Worm (Caenorhabditis elegans) whole organism, young adult: ENCODE results near the gene tbcb-1.

Source experiments
- B0035.1 ChIP-seq: sonication (generic microtip); optimal IDR thresholded peaks from 2 replicates; lab custom pipeline; 2016; ENCODE audit warnings: missing genetic modification characterization, mild to moderate bottlenecking, missing compliant biosample characterization, missing genotype, missing genetic modification reagents
- C06A6.2 ChIP-seq: fragments of 200-800 bp; sonication (Bioruptor generic); conservative IDR thresholded peaks from 2 replicates; pipeline ENCODE4 v1.3.6; 2022; ENCODE audit warnings: missing genetic modification characterization, missing compliant biosample characterization
- F22D6.2 ChIP-seq: sonication (generic microtip); optimal IDR thresholded peaks from 2 replicates; lab custom pipeline; 2016; ENCODE audit warnings: mild to moderate bottlenecking, missing genetic modification characterization, missing compliant biosample characterization
- F23B12.7 ChIP-seq: sonication (generic microtip); optimal IDR thresholded peaks from 2 replicates; lab custom pipeline; 2017; ENCODE audit warnings: missing genetic modification characterization, mild to moderate bottlenecking, missing compliant biosample characterization, antibody characterized with exemption, moderate library complexity; ENCODE audit not compliant: insufficient read depth
- F52B5.7 ChIP-seq: sonication (generic microtip); optimal IDR thresholded peaks from 2 replicates; lab custom pipeline; 2016; ENCODE audit warnings: mild to moderate bottlenecking, missing genetic modification characterization, missing compliant biosample characterization
- F57A8.1 ChIP-seq: fragments of 200-800 bp; sonication (Bioruptor generic); optimal IDR thresholded peaks from 2 replicates; lab custom pipeline; 2018; ENCODE audit warnings: mild to moderate bottlenecking, missing genetic modification characterization, moderate library complexity, missing compliant biosample characterization
- F57C9.4 ChIP-seq: sonication (generic microtip); optimal IDR thresholded peaks from 2 replicates; lab custom pipeline; 2017; ENCODE audit warnings: mild to moderate bottlenecking, missing genetic modification characterization, missing compliant biosample characterization
- K11D2.4 ChIP-seq: fragments of 200-800 bp; sonication (Bioruptor generic); IDR thresholded peaks from 2 replicates; pipeline ENCODE4 v1.3.6; 2022; ENCODE audit warnings: missing genetic modification reagents, missing genetic modification characterization, missing compliant biosample characterization
- K12H6.12 ChIP-seq: fragments of 200-800 bp; sonication (Bioruptor generic); optimal IDR thresholded peaks from 2 replicates; lab custom pipeline; 2018; ENCODE audit warnings: mild to moderate bottlenecking, missing genetic modification characterization, missing compliant biosample characterization
- T26A5.8 ChIP-seq: sonication (generic microtip); optimal IDR thresholded peaks from 2 replicates; lab custom pipeline; 2016; ENCODE audit warnings: missing genetic modification characterization, missing compliant biosample characterization
- Y53G8AR.9 ChIP-seq: fragments of 200-800 bp; sonication (Bioruptor generic); conservative IDR thresholded peaks from 2 replicates; pipeline ENCODE4 v1.3.6; 2022; ENCODE audit warnings: missing genetic modification reagents, missing genetic modification characterization, missing compliant biosample characterization
- Y56A3A.18 ChIP-seq: fragments of 200-800 bp; sonication (Bioruptor generic); IDR thresholded peaks from 2 replicates; pipeline ENCODE4 v1.3.6; 2022; ENCODE audit warnings: missing genetic modification reagents, missing genetic modification characterization, missing compliant biosample characterization
- Y67H2A.10 ChIP-seq: fragments of 200-800 bp; sonication (Bioruptor generic); conservative IDR thresholded peaks from 2 replicates; pipeline ENCODE4 v1.3.6; 2022; ENCODE audit warnings: missing genetic modification reagents, missing genetic modification characterization, missing compliant biosample characterization
- Y95B8A.8 ChIP-seq: fragments of 200-800 bp; sonication (Bioruptor generic); IDR thresholded peaks from 2 replicates; pipeline ENCODE4 v1.3.6; 2022; ENCODE audit warnings: missing genetic modification reagents, missing genetic modification characterization, missing compliant biosample characterization
- ama-1 ChIP-seq, 3 experiments: fragments of 150-350 bp in 1 of 3; sonication (generic microtip) in 2 of 3; optimal IDR thresholded peaks; 2 replicates each; lab custom pipeline; 2014 to 2018; ENCODE audit warnings: missing biosample characterization in 2 of 3, missing genetic modification characterization in 2 of 3, missing genetic modification reagents in 2 of 3
- atf-7 ChIP-seq: sonication (generic microtip); optimal IDR thresholded peaks from 2 replicates; lab custom pipeline; 2017; ENCODE audit warnings: mild to moderate bottlenecking, missing genetic modification characterization, missing compliant biosample characterization
- bed-2 ChIP-seq: fragments of 200-800 bp; sonication (Bioruptor generic); IDR thresholded peaks from 2 replicates; pipeline ENCODE4 v1.3.6; 2022; ENCODE audit warnings: missing genetic modification reagents, missing genetic modification characterization, missing compliant biosample characterization
- ceh-27 ChIP-seq: fragments of 200-800 bp; sonication (Bioruptor generic); optimal IDR thresholded peaks from 2 replicates; lab custom pipeline; 2018; ENCODE audit warnings: mild to moderate bottlenecking, missing genetic modification characterization, moderate library complexity, missing compliant biosample characterization
- ceh-79 ChIP-seq: sonication (generic microtip); optimal IDR thresholded peaks from 2 replicates; lab custom pipeline; 2017; ENCODE audit warnings: mild to moderate bottlenecking, missing genetic modification characterization, missing compliant biosample characterization
- chd-7 ChIP-seq: sonication (generic microtip); optimal IDR thresholded peaks from 2 replicates; lab custom pipeline; 2016; ENCODE audit warnings: mild to moderate bottlenecking, missing genetic modification characterization, moderate library complexity, missing compliant biosample characterization
- die-1 ChIP-seq: sonication (generic microtip); optimal IDR thresholded peaks from 2 replicates; lab custom pipeline; 2016; ENCODE audit warnings: missing genotype, mild to moderate bottlenecking, missing genetic modification characterization, missing compliant biosample characterization
- efl-1 ChIP-seq: fragments of 150-350 bp; optimal IDR thresholded peaks from 2 replicates; lab custom pipeline; 2014; ENCODE audit warnings: missing biosample characterization, missing genetic modification reagents, missing genetic modification characterization
- egrh-3 ChIP-seq: fragments of 200-800 bp; sonication (Bioruptor generic); IDR thresholded peaks from 2 replicates; pipeline ENCODE4 v1.3.6; 2022; ENCODE audit warnings: missing genetic modification reagents, missing genetic modification characterization, missing compliant biosample characterization
- ekl-4 ChIP-seq: fragments of 200-800 bp; sonication (Bioruptor generic); IDR thresholded peaks from 2 replicates; pipeline ENCODE4 v1.3.6; 2022; ENCODE audit warnings: missing genetic modification reagents, missing genetic modification characterization, missing compliant biosample characterization
- fkh-3 ChIP-seq: sonication (generic microtip); optimal IDR thresholded peaks from 2 replicates; lab custom pipeline; 2016; ENCODE audit warnings: mild to moderate bottlenecking, missing genetic modification characterization, missing compliant biosample characterization
- hsf-1 ChIP-seq: fragments of 200-800 bp; sonication (Bioruptor generic); IDR thresholded peaks from 2 replicates; pipeline ENCODE4 v1.3.6; 2022; ENCODE audit warnings: missing genetic modification reagents, missing genetic modification characterization, missing compliant biosample characterization
- lir-1 ChIP-seq: fragments of 200-800 bp; sonication (Bioruptor generic); conservative IDR thresholded peaks from 2 replicates; pipeline ENCODE4 v1.3.6; 2022; ENCODE audit warnings: missing genetic modification reagents, missing genetic modification characterization, missing compliant biosample characterization
- lsl-1 ChIP-seq: fragments of 200-800 bp; sonication (Bioruptor generic); optimal IDR thresholded peaks from 2 replicates; lab custom pipeline; 2018; ENCODE audit warnings: mild to moderate bottlenecking, missing genetic modification characterization, moderate library complexity, missing compliant biosample characterization
- madf-10 ChIP-seq: sonication (generic microtip); optimal IDR thresholded peaks from 2 replicates; lab custom pipeline; 2016; ENCODE audit warnings: mild to moderate bottlenecking, missing genetic modification characterization, missing compliant biosample characterization
- mcd-1 ChIP-seq: fragments of 200-800 bp; sonication (Bioruptor generic); IDR thresholded peaks from 2 replicates; pipeline ENCODE4 v1.3.6; 2022; ENCODE audit warnings: missing genetic modification reagents, missing genetic modification characterization, missing compliant biosample characterization
- mel-28 ChIP-seq: sonication (generic microtip); optimal IDR thresholded peaks from 2 replicates; lab custom pipeline; 2016; ENCODE audit warnings: borderline replicate concordance, mild to moderate bottlenecking, missing genetic modification characterization, missing compliant biosample characterization
- mes-4 ChIP-seq: sonication (generic microtip); optimal IDR thresholded peaks from 2 replicates; lab custom pipeline; 2016; ENCODE audit warnings: missing genotype, missing genetic modification characterization, missing compliant biosample characterization
- nfya-1 ChIP-seq: sonication (generic microtip); optimal IDR thresholded peaks from 2 replicates; lab custom pipeline; 2017; ENCODE audit warnings: antibody characterized with exemption, missing compliant biosample characterization, missing genetic modification characterization, borderline replicate concordance; ENCODE audit not compliant: insufficient read depth
- nfya-2 ChIP-seq: fragments of 200-800 bp; sonication (Bioruptor generic); IDR thresholded peaks from 2 replicates; pipeline ENCODE4 v1.3.6; 2022; ENCODE audit warnings: missing genetic modification reagents, missing genetic modification characterization, missing compliant biosample characterization
- nfyb-1 ChIP-seq: fragments of 200-800 bp; sonication (Bioruptor generic); IDR thresholded peaks from 2 replicates; pipeline ENCODE4 v1.3.6; 2022; ENCODE audit warnings: missing genetic modification reagents, missing genetic modification characterization, missing compliant biosample characterization
- nhr-90 ChIP-seq: sonication (generic microtip); optimal IDR thresholded peaks from 2 replicates; lab custom pipeline; 2016; ENCODE audit warnings: missing genotype, mild to moderate bottlenecking, missing genetic modification characterization, missing compliant biosample characterization
- snpc-1.1 ChIP-seq: sonication (generic microtip); optimal IDR thresholded peaks from 2 replicates; lab custom pipeline; 2017; ENCODE audit warnings: missing genetic modification characterization, mild to moderate bottlenecking, missing compliant biosample characterization, antibody characterized with exemption, moderate library complexity, missing genotype, missing genetic modification reagents; ENCODE audit not compliant: insufficient read depth
- snpc-1.3 ChIP-seq: sonication (generic microtip); optimal IDR thresholded peaks from 2 replicates; lab custom pipeline; 2017; ENCODE audit warnings: missing genetic modification characterization, mild to moderate bottlenecking, missing compliant biosample characterization, antibody characterized with exemption, moderate library complexity, missing genotype, missing genetic modification reagents; ENCODE audit not compliant: insufficient read depth
- snpc-3.4 ChIP-seq: sonication (generic microtip); optimal IDR thresholded peaks from 2 replicates; lab custom pipeline; 2017; ENCODE audit warnings: missing genetic modification characterization, mild to moderate bottlenecking, missing compliant biosample characterization, antibody characterized with exemption, moderate library complexity, missing genotype, missing genetic modification reagents
- unc-130 ChIP-seq: sonication (generic microtip); optimal IDR thresholded peaks from 2 replicates; lab custom pipeline; 2016; ENCODE audit warnings: missing genetic modification reagents, missing genetic modification characterization, missing compliant biosample characterization
- xnd-1 ChIP-seq: sonication (generic microtip); optimal IDR thresholded peaks from 2 replicates; lab custom pipeline; 2016; ENCODE audit warnings: missing genotype, missing genetic modification reagents, missing genetic modification characterization, missing compliant biosample characterization
- zfh-2 ChIP-seq: fragments of 200-800 bp; sonication (Bioruptor generic); conservative IDR thresholded peaks from 2 replicates; pipeline ENCODE4 v1.3.6; 2022; ENCODE audit warnings: missing genetic modification reagents, missing genetic modification characterization, missing compliant biosample characterization
- ztf-18 ChIP-seq: sonication (generic microtip); optimal IDR thresholded peaks from 2 replicates; lab custom pipeline; 2016; ENCODE audit warnings: missing genotype, mild to moderate bottlenecking, missing genetic modification characterization, missing compliant biosample characterization
- ztf-25 ChIP-seq: fragments of 200-800 bp; sonication (Bioruptor generic); IDR thresholded peaks from 2 replicates; pipeline ENCODE4 v1.3.6; 2022; ENCODE audit warnings: missing genetic modification reagents, missing genetic modification characterization, missing compliant biosample characterization
- ztf-28 ChIP-seq: fragments of 200-800 bp; sonication (Bioruptor generic); IDR thresholded peaks from 2 replicates; pipeline ENCODE4 v1.3.6; 2022; ENCODE audit warnings: missing genetic modification reagents, missing genetic modification characterization, missing compliant biosample characterization

The tbcb-1 gene

DNA sequence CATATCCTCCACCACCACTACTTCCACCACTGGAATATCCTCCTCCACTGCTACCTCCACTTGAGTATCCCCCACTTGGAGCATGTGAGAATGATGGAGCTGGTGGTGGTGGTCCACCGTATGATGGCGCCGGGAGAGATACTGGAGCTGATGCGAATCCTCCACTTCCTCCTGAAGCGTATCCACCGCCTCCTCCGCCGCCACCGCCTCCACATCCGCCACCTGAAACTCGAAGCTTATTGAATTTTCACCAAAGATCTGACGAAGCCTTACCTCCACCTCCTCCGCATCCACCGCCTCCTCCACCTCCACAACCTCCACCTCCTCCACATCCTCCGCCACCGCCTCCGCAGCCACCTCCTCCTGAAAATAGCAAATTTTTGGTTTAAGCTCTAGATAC, 29.2 kb upstream of the tbcb-1 start:
- TF ChIP-seq egrh-3 (GFP tag; lab: Robert Waterston, UW) = peak; percentile 66
- TF ChIP-seq K11D2.4 = no peak
- no peak for TF ChIP-seq efl-1 (GFP tag; lab: Kevin White, UChicago)
- TF ChIP-seq C06A6.2 (GFP tag; lab: Robert Waterston, UW) = no peak
- TF ChIP-seq ztf-18 (tag; lab: Kevin White, UChicago) = no peak
- peak; percentile 82 for TF ChIP-seq zfh-2 (GFP tag; lab: Robert Waterston, UW)
- no peak for TF ChIP-seq ztf-28
- TF ChIP-seq bed-2 (GFP tag; lab: Robert Waterston, UW) = no peak
- TF ChIP-seq nfyb-1 = no peak

DNA sequence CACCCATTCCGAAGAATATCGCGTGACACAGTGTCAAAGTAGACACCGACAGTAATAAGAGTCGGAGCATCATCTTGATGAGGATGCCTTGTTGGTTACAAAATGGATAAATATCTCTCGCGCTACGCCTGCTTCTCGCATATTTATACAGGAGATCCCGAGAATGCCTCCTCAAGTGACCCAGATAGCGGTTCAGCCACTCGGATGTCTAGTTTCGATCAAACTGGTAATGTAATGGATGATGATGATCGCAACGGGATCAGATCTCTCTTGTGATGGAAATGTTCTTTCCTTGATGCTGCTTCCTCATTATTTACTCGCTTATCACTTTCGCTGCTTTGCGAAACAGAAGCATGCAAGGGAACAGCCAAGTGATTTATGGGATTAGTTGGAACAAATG, 28.1 kb upstream of the tbcb-1 start, which contains the start of gene grl-17:
TSS of gene grl-17 (minus strand) at position 101 of the 400 bp plus-strand sequence.
- TF ChIP-seq ceh-27 (GFP tag; lab: Kevin White, UChicago) = no peak
- TF ChIP-seq ama-1 (optimal IDR thresholded peaks at IDR 0.05; lab: Kevin White, UChicago) = no peak
- no peak for TF ChIP-seq ama-1 (GFP tag; optimal IDR thresholded peaks at IDR 0.05; lab: Kevin White, UChicago)
- TF ChIP-seq B0035.1 = no peak
- no peak for TF ChIP-seq Y95B8A.8 (GFP tag; lab: Robert Waterston, UW)
- no peak for TF ChIP-seq mes-4
- TF ChIP-seq lir-1 (GFP tag; lab: Robert Waterston, UW) = no peak
- TF ChIP-seq unc-130 (GFP tag; lab: Kevin White, UChicago) = no peak
- no peak for TF ChIP-seq ztf-25 (GFP tag; lab: Robert Waterston, UW)

DNA sequence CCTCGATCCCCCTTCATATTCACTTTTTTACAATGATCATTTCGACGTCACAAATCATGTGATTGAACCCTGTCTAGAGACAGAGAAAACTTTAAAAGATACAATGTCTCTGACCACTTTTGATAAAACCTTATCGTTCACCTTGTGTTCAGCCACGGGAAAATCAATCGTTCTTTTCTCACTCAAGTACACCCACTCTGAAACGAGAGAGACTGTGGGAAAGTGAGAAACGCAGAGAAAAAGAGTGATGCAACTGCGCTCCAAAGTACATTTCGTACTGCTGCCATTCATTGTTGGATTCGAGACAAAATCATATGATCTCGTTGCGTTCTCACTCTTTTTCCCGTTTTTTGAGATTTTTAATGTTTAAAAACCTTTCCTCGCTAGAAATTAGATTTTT, 26.7 kb upstream of the tbcb-1 start:
- TF ChIP-seq Y56A3A.18 (GFP tag; lab: Robert Waterston, UW) (0 out of 2 replicates have a peak, but pooled peaks have one; percentile 67), F57C9.4 (no peak), mel-28 (no peak), egrh-3 (GFP tag; lab: Robert Waterston, UW) (0 out of 2 replicates have a peak, but pooled peaks have one; percentile 10), die-1 (tag; lab: Kevin White, UChicago) (no peak), Y67H2A.10 (GFP tag; lab: Robert Waterston, UW) (no peak), nhr-90 (tag; lab: Kevin White, UChicago) (peak; percentile 56), F52B5.7 (peak; percentile 9), atf-7 (tag; lab: Kevin White, UChicago) (peak; percentile 85), madf-10 (tag; lab: Kevin White, UChicago) (peak; percentile 74), nfya-1 (tag; lab: Kevin White, UChicago) (no peak), xnd-1 (tag; lab: Kevin White, UChicago) (no peak), mcd-1 (peak; percentile 96), T26A5.8 (no peak), F57A8.1 (no peak), unc-130 (GFP tag; lab: Kevin White, UChicago) (no peak), snpc-1.3 (tag; lab: Kevin White, UChicago) (no peak), ekl-4 (GFP tag; lab: Robert Waterston, UW) (no peak), hsf-1 (peak; percentile 9; the same call in 1 of the 2 replicates), snpc-3.4 (tag; lab: Kevin White, UChicago) (no peak), F22D6.2 (peak; percentile 65), nfya-2 (GFP tag; lab: Robert Waterston, UW) (no peak), snpc-1.1 (tag; lab: Kevin White, UChicago) (no peak), chd-7 (tag; lab: Kevin White, UChicago) (peak; percentile 81), K12H6.12 (tag; lab: Kevin White, UChicago) (peak; percentile 34), ceh-79 (tag; lab: Kevin White, UChicago) (no peak), fkh-3 (no peak), Y53G8AR.9 (GFP tag; lab: Robert Waterston, UW) (peak; percentile 61; the same call in 1 of the 2 replicates), F23B12.7 (peak; percentile 13), lsl-1 (GFP tag; lab: Kevin White, UChicago) (peak; percentile 29)
